Worm (Caenorhabditis elegans): Measurements from ENCODE around the gene srz-83.

DNA sequence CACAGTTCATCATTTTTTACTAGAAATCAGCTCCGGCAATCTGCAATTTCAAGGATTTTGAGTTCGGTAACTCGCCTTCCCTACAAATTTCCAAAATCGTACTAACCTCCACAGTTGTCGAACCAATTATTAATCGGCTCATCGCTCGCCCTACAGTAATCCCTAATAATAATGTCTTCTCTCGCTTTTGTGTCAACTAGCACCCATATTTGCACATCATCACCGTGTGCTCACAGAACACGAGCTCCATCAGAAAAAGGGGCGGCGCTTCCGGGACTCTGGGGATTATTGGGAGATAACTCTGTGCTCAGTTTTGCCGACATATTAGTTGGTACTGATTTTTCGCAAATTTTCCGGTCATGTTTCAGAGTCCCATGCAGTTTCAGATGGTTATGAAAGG is 6.3 kb upstream of the srz-83 start, which contains the start of gene ceh-53:
- TF ChIP-seq hmbx-1 (tag; optimal IDR thresholded peaks at IDR 0.05) (no peak), ama-1 (optimal IDR thresholded peaks at IDR 0.05) (no peak), ceh-36 (tag; optimal IDR thresholded peaks at IDR 0.05) (no peak), aly-1 (tag; optimal IDR thresholded peaks at IDR 0.05) (no peak), ceh-13 (GFP tag; optimal IDR thresholded peaks at IDR 0.05) (no peak)

Data from whole organism, early embryonic.